Fruit fly (Drosophila melanogaster) whole organism, embryonic: Measurements from ENCODE around the gene CG34301.

Source experiments
- Abd-B ChIP-seq: fragments of 200-800 bp; sonication (Bioruptor generic); optimal IDR thresholded peaks from 2 replicates; lab custom pipeline; 2018; ENCODE audit warnings: missing biosample characterization, mild to moderate bottlenecking, missing genetic modification characterization, moderate library complexity
- Antp ChIP-seq: fragments of 200-800 bp; sonication (Bioruptor generic); optimal IDR thresholded peaks from 3 replicates; lab custom pipeline; 2016; ENCODE audit warnings: missing biosample characterization, missing genetic modification characterization
- BEAF-32 ChIP-seq: fragments of 200-800 bp; sonication (Bioruptor generic); optimal IDR thresholded peaks from 3 replicates; lab custom pipeline; 2017; ENCODE audit warnings: missing biosample characterization, missing genetic modification characterization, mild to moderate bottlenecking, moderate library complexity, missing genetic modification reagents
- C15 ChIP-seq: fragments of 200-800 bp; sonication (Bioruptor generic); IDR thresholded peaks from 3 replicates; pipeline ENCODE4 v1.3.6; 2022; ENCODE audit warnings: missing biosample characterization, missing genetic modification characterization
- CG10462 ChIP-seq: fragments of 200-800 bp; sonication (Bioruptor generic); optimal IDR thresholded peaks from 2 replicates; lab custom pipeline; 2016; ENCODE audit warnings: missing biosample characterization, missing genetic modification characterization
- CG10565 ChIP-seq: fragments of 200-800 bp; sonication (Bioruptor generic); optimal IDR thresholded peaks from 3 replicates; lab custom pipeline; 2016; ENCODE audit warnings: missing biosample characterization, mild to moderate bottlenecking, missing genetic modification characterization
- CG10654 ChIP-seq: fragments of 200-800 bp; sonication (Bioruptor generic); optimal IDR thresholded peaks from 2 replicates; lab custom pipeline; 2016; ENCODE audit warnings: missing biosample characterization, missing genetic modification characterization
- CG11247 ChIP-seq: fragments of 200-800 bp; sonication (Bioruptor generic); IDR thresholded peaks from 2 replicates; pipeline ENCODE4 v1.3.6; 2022; ENCODE audit warnings: missing biosample characterization, missing genetic modification characterization
- CG11723 ChIP-seq: fragments of 200-800 bp; sonication (Bioruptor generic); optimal IDR thresholded peaks from 2 replicates; lab custom pipeline; 2017; ENCODE audit warnings: missing biosample characterization, mild to moderate bottlenecking, missing genetic modification characterization
- CG14014 ChIP-seq: fragments of 200-800 bp; sonication (Bioruptor generic); IDR thresholded peaks from 2 replicates; pipeline ENCODE4 v1.3.6; 2022; ENCODE audit warnings: missing biosample characterization, missing genetic modification characterization
- CG1647 ChIP-seq: fragments of 200-800 bp; sonication (Bioruptor generic); optimal IDR thresholded peaks from 3 replicates; lab custom pipeline; 2016; ENCODE audit warnings: missing biosample characterization, missing genetic modification characterization
- CG17186 ChIP-seq: fragments of 200-800 bp; sonication (Bioruptor generic); optimal IDR thresholded peaks from 3 replicates; lab custom pipeline; 2017; ENCODE audit warnings: missing biosample characterization, missing genetic modification reagents, missing genetic modification characterization
- CG18011 ChIP-seq: fragments of 200-800 bp; sonication (Bioruptor generic); optimal IDR thresholded peaks from 2 replicates; lab custom pipeline; 2017; ENCODE audit warnings: missing biosample characterization, missing genetic modification characterization, mild to moderate bottlenecking, moderate library complexity, missing genotype
- CG2889 ChIP-seq: fragments of 200-800 bp; sonication (Bioruptor generic); IDR thresholded peaks from 3 replicates; pipeline ENCODE4 v1.3.6; 2022; ENCODE audit warnings: missing biosample characterization, missing genetic modification characterization
- CG30403 ChIP-seq: fragments of 200-800 bp; sonication (Bioruptor generic); optimal IDR thresholded peaks from 3 replicates; lab custom pipeline; 2016; ENCODE audit warnings: missing biosample characterization, missing genetic modification characterization
- CG31365 ChIP-seq: fragments of 200-800 bp; sonication (Bioruptor generic); optimal IDR thresholded peaks from 2 replicates; lab custom pipeline; 2018; ENCODE audit warnings: missing biosample characterization, mild to moderate bottlenecking, missing genetic modification characterization
- CG33213 ChIP-seq: fragments of 200-800 bp; sonication (Bioruptor generic); optimal IDR thresholded peaks from 3 replicates; lab custom pipeline; 2016; ENCODE audit warnings: missing biosample characterization, missing genetic modification characterization
- CG4820 ChIP-seq: fragments of 200-800 bp; sonication (Bioruptor generic); optimal IDR thresholded peaks from 3 replicates; lab custom pipeline; 2016; ENCODE audit warnings: missing biosample characterization, missing genetic modification characterization
- CG4854 ChIP-seq: fragments of 200-800 bp; sonication (Bioruptor generic); optimal IDR thresholded peaks from 2 replicates; lab custom pipeline; 2016; ENCODE audit warnings: missing biosample characterization, missing genetic modification characterization, inconsistent platforms
- CG8359 ChIP-seq: fragments of 200-800 bp; sonication (Bioruptor generic); optimal IDR thresholded peaks from 2 replicates; lab custom pipeline; 2017; ENCODE audit warnings: missing biosample characterization, mild to moderate bottlenecking, missing genetic modification characterization, borderline replicate concordance
- CG9609 ChIP-seq: fragments of 200-800 bp; sonication (Bioruptor generic); optimal IDR thresholded peaks from 3 replicates; lab custom pipeline; 2016; ENCODE audit warnings: missing biosample characterization, missing genetic modification characterization
- Camta ChIP-seq: fragments of 200-800 bp; sonication (Bioruptor generic); optimal IDR thresholded peaks from 2 replicates; lab custom pipeline; 2016; ENCODE audit warnings: missing biosample characterization, missing genetic modification characterization
- D19A ChIP-seq: fragments of 200-800 bp; optimal IDR thresholded peaks from 3 replicates; lab custom pipeline; 2019; ENCODE audit warnings: missing biosample characterization, mild to moderate bottlenecking, missing genetic modification characterization, moderate library complexity
- E2f2 ChIP-seq: fragments of 200-800 bp; sonication (Bioruptor generic); IDR thresholded peaks from 2 replicates; pipeline ENCODE4 v1.3.6; 2022; ENCODE audit warnings: missing biosample characterization, missing genetic modification characterization
- Eip74EF ChIP-seq, 2 experiments: fragments of 200-800 bp in 1 of 2; fragments of >200 bp in 1 of 2; sonication (Bioruptor generic) in 1 of 2; optimal IDR thresholded peaks; 2 replicates each; lab custom pipeline; 2017 to 2019; ENCODE audit warnings: missing biosample characterization in 2 of 2, missing genetic modification characterization in 2 of 2, mild to moderate bottlenecking in 1 of 2, moderate library complexity in 1 of 2
- Fer1 ChIP-seq: fragments of 200-800 bp; sonication (Bioruptor generic); optimal IDR thresholded peaks from 2 replicates; lab custom pipeline; 2017; ENCODE audit warnings: missing biosample characterization, mild to moderate bottlenecking, missing genetic modification characterization
- NC2α ChIP-seq: fragments of 200-800 bp; sonication (Bioruptor generic); optimal IDR thresholded peaks from 2 replicates; lab custom pipeline; 2016; ENCODE audit warnings: missing biosample characterization, missing genetic modification characterization
- NK7.1 ChIP-seq: fragments of 200-800 bp; sonication (Bioruptor generic); optimal IDR thresholded peaks from 3 replicates; lab custom pipeline; 2016; ENCODE audit warnings: missing biosample characterization, missing genetic modification characterization
- Optix ChIP-seq: fragments of 200-800 bp; sonication (Bioruptor generic); IDR thresholded peaks from 3 replicates; pipeline ENCODE4 v1.3.6; 2022; ENCODE audit warnings: missing biosample characterization, missing genetic modification characterization
- Pdp1 ChIP-seq, 2 experiments: fragments of 200-800 bp; sonication (Bioruptor generic); optimal IDR thresholded peaks; 3 replicates each; lab custom pipeline; 2016; ENCODE audit warnings: missing biosample characterization in 2 of 2, missing genetic modification characterization in 2 of 2, mild to moderate bottlenecking in 1 of 2, moderate library complexity in 1 of 2
- Sin3A ChIP-seq: fragments of >200 bp; optimal IDR thresholded peaks from 2 replicates; lab custom pipeline; 2018
- Spps ChIP-seq: fragments of 200-800 bp; sonication (Bioruptor generic); optimal IDR thresholded peaks from 2 replicates; lab custom pipeline; 2018; ENCODE audit warnings: missing biosample characterization, mild to moderate bottlenecking, missing genetic modification characterization
- bcd ChIP-seq: fragments of 200-800 bp; sonication (Bioruptor generic); optimal IDR thresholded peaks from 2 replicates; lab custom pipeline; 2017; ENCODE audit warnings: missing biosample characterization, mild to moderate bottlenecking, missing genetic modification characterization
- cad ChIP-seq: fragments of >200 bp; optimal IDR thresholded peaks from 2 replicates; lab custom pipeline; 2017; ENCODE audit warnings: missing biosample characterization, missing genetic modification characterization
- chinmo ChIP-seq: fragments of 200-800 bp; sonication (Bioruptor generic); IDR thresholded peaks from 4 replicates; pipeline ENCODE4 v1.3.6; 2022; ENCODE audit warnings: missing biosample characterization, missing genetic modification characterization; ENCODE audit not compliant: partially characterized antibody
- crp ChIP-seq, 2 experiments: fragments of 200-800 bp; sonication (Bioruptor generic); optimal IDR thresholded peaks; 2 replicates in 1 of 2; 3 replicates in 1 of 2; lab custom pipeline; 2017; ENCODE audit warnings: missing biosample characterization in 2 of 2, missing genetic modification characterization in 2 of 2, mild to moderate bottlenecking in 1 of 2, moderate library complexity in 1 of 2
- dmrt99B ChIP-seq: fragments of 200-800 bp; sonication (Bioruptor generic); optimal IDR thresholded peaks from 2 replicates; lab custom pipeline; 2018; ENCODE audit warnings: missing biosample characterization, mild to moderate bottlenecking, missing genetic modification characterization, moderate library complexity
- gt ChIP-seq: fragments of 200-800 bp; sonication (Bioruptor generic); IDR thresholded peaks from 2 replicates; pipeline ENCODE4 v1.3.6; 2022; ENCODE audit warnings: missing biosample characterization, missing genetic modification characterization
- jigr1 ChIP-seq: fragments of 200-800 bp; sonication (Bioruptor generic); IDR thresholded peaks from 3 replicates; pipeline ENCODE4 v1.3.6; 2022; ENCODE audit warnings: missing biosample characterization, missing genetic modification characterization
- lov ChIP-seq, 2 experiments: fragments of 200-800 bp in 1 of 2; fragments of >200 bp in 1 of 2; sonication (Bioruptor generic) in 1 of 2; IDR thresholded peaks in 1 of 2; optimal IDR thresholded peaks in 1 of 2; 2 replicates in 1 of 2; 3 replicates in 1 of 2; pipeline versions ENCODE4 v1.3.6 to Lab custom; 2017 to 2022; ENCODE audit warnings: missing biosample characterization in 1 of 2, missing genetic modification characterization in 1 of 2
- mld ChIP-seq: fragments of 200-800 bp; sonication (Bioruptor generic); IDR thresholded peaks from 3 replicates; pipeline ENCODE4 v1.3.6; 2022; ENCODE audit warnings: missing biosample characterization, missing genetic modification characterization; ENCODE audit not compliant: partially characterized antibody
- nau ChIP-seq: fragments of 200-800 bp; sonication (Bioruptor generic); optimal IDR thresholded peaks from 3 replicates; lab custom pipeline; 2017; ENCODE audit warnings: missing biosample characterization, mild to moderate bottlenecking, missing genetic modification characterization, missing genetic modification reagents
- p53 ChIP-seq: fragments of 200-800 bp; sonication (Bioruptor generic); optimal IDR thresholded peaks from 2 replicates; lab custom pipeline; 2016; ENCODE audit warnings: missing biosample characterization, missing genetic modification characterization
- rib ChIP-seq: fragments of 200-800 bp; sonication (Bioruptor generic); IDR thresholded peaks from 2 replicates; pipeline ENCODE4 v1.3.6; 2022; ENCODE audit warnings: missing biosample characterization, missing genetic modification characterization
- sc ChIP-seq, 3 experiments: fragments of >200 bp in 2 of 3; fragments of 200-800 bp in 1 of 3; sonication (Bioruptor generic) in 1 of 3; optimal IDR thresholded peaks; 2 replicates in 2 of 3; 3 replicates in 1 of 3; lab custom pipeline; 2017; ENCODE audit warnings: mild to moderate bottlenecking in 1 of 3, missing biosample characterization in 1 of 3, missing genetic modification characterization in 1 of 3, missing genetic modification reagents in 1 of 3
- seq ChIP-seq: fragments of 200-800 bp; sonication (Bioruptor generic); IDR thresholded peaks from 2 replicates; pipeline ENCODE4 v1.3.6; 2022; ENCODE audit warnings: missing biosample characterization, missing genetic modification characterization
- sna ChIP-seq: fragments of 200-800 bp; sonication (Bioruptor generic); IDR thresholded peaks from 2 replicates; pipeline ENCODE4 v1.3.6; 2022; ENCODE audit warnings: missing biosample characterization, missing genetic modification characterization; ENCODE audit not compliant: partially characterized antibody
- tin ChIP-seq: fragments of 200-800 bp; sonication (Bioruptor generic); optimal IDR thresholded peaks from 3 replicates; lab custom pipeline; 2016; ENCODE audit warnings: missing biosample characterization, missing genetic modification characterization

The CG34301 gene

DNA sequence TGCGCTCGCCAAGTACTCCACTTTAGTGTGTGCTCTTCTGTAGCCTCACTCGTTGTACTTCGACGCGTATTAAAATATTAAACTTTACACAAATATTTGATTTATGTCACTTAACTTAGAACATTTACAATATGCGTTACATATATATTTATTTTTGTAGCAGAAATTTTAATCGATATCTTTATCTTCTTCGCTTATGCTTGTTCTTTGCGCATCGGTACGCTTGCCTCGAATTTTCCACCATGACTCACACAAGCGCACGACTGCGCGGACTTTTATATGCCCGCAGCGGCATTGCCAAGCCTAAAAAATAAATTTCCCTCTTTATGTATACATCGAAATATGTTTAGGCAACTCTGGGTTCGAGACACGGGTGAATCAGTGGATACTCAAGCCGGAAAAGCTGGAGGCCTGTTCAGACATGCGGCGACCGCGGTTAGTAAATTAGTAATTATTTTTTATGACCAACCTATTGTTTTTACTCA lies 47.2 kb downstream of the CG34301 start, which contains the start of gene aqz (continued):
- peak; percentile 54; the same call in 1 of the 2 replicates for TF ChIP-seq seq (GFP tag; lab: Robert Waterston, UW)
- TF ChIP-seq CG8359 (GFP tag; lab: Kevin White, UChicago): no peak
- TF ChIP-seq CG30403: peak; percentile 63
- peak; percentile 23; the same call in 1 of the 2 replicates for TF ChIP-seq sna (GFP tag; lab: Robert Waterston, UW)
- TF ChIP-seq BEAF-32 (GFP tag; lab: Kevin White, UChicago): peak; percentile 72
- peak; percentile 69 for TF ChIP-seq Fer1
- no peak; the same call in 2 of the 3 replicates for TF ChIP-seq jigr1 (GFP tag; lab: Robert Waterston, UW)
- TF ChIP-seq gt (GFP tag; lab: Robert Waterston, UW): no peak
- peak; percentile 75; the same call in 2 of the 4 replicates for TF ChIP-seq chinmo (GFP tag; lab: Robert Waterston, UW)
- peak; percentile 66 to 74 for TF ChIP-seq Pdp1 (GFP tag; optimal IDR thresholded peaks at IDR 0.05; lab: Kevin White, UChicago)
- peak; percentile 39; the same call in 1 of the 3 replicates for TF ChIP-seq CG2889 (GFP tag; lab: Robert Waterston, UW)
- TF ChIP-seq Optix (GFP tag; lab: Robert Waterston, UW): no peak
- peak; percentile 73 for TF ChIP-seq CG11247 (GFP tag; lab: Robert Waterston, UW)
- TF ChIP-seq cad: peak; percentile 54
- 0 out of 3 replicates have a peak, but pooled peaks have one; percentile 34 for TF ChIP-seq C15 (GFP tag; lab: Robert Waterston, UW)
- peak; percentile 54 for TF ChIP-seq tin
- no peak for TF ChIP-seq dmrt99B (tag; lab: Kevin White, UChicago)
- TF ChIP-seq CG33213 (GFP tag; lab: Kevin White, UChicago): peak; percentile 92
- no peak for TF ChIP-seq CG1647 (GFP tag; lab: Kevin White, UChicago)
- TF ChIP-seq NC2α (GFP tag; lab: Kevin White, UChicago): peak; percentile 91
- TF ChIP-seq CG14014 (GFP tag; lab: Robert Waterston, UW): peak; percentile 60; the same call in 1 of the 2 replicates
- TF ChIP-seq Eip74EF (GFP tag; optimal IDR thresholded peaks at IDR 0.05; lab: Kevin White, UChicago): peak in 1 of 2 experiments; percentile 87
- TF ChIP-seq sc (optimal IDR thresholded peaks at IDR 0.05; lab: Kevin White, UChicago): no peak
- peak; percentile 11 for TF ChIP-seq sc (GFP tag; optimal IDR thresholded peaks at IDR 0.05; lab: Kevin White, UChicago)
- TF ChIP-seq CG9609 (GFP tag; lab: Kevin White, UChicago): peak; percentile 53
- TF ChIP-seq CG10654 (GFP tag; lab: Kevin White, UChicago): peak; percentile 18
- TF ChIP-seq Antp (GFP tag; lab: Kevin White, UChicago): peak; percentile 61
- no peak for TF ChIP-seq CG11723 (GFP tag; lab: Kevin White, UChicago)
- peak; percentile 64 for TF ChIP-seq D19A (tag; lab: Kevin White, UChicago)
- TF ChIP-seq Spps (tag; lab: Kevin White, UChicago): peak; percentile 8
- peak; percentile 66 for TF ChIP-seq bcd (GFP tag; lab: Kevin White, UChicago)
- peak; percentile 82 for TF ChIP-seq E2f2 (GFP tag; lab: Robert Waterston, UW)
- peak; percentile 77 for TF ChIP-seq Abd-B (GFP tag; lab: Kevin White, UChicago)
- peak; percentile 21 for TF ChIP-seq NK7.1 (GFP tag; lab: Kevin White, UChicago)
- peak; percentile 54 for TF ChIP-seq CG4854 (GFP tag; lab: Kevin White, UChicago)
- peak; percentile 69 for TF ChIP-seq CG17186 (GFP tag; lab: Kevin White, UChicago)
- no peak for TF ChIP-seq lov (optimal IDR thresholded peaks at IDR 0.05; lab: Kevin White, UChicago)
- TF ChIP-seq lov (GFP tag; IDR thresholded peaks at IDR 0.05; lab: Robert Waterston, UW): 0 out of 3 replicates have a peak, but pooled peaks have one; percentile 53
- peak; percentile 30 for TF ChIP-seq CG18011 (GFP tag; lab: Kevin White, UChicago)
- peak; percentile 69; the same call in 1 of the 3 replicates for TF ChIP-seq mld (GFP tag; lab: Robert Waterston, UW)
- TF ChIP-seq CG4820 (GFP tag; lab: Kevin White, UChicago): peak; percentile 25
- TF ChIP-seq CG10565: no peak
- peak; percentile 56 for TF ChIP-seq Camta (GFP tag; lab: Kevin White, UChicago)
- TF ChIP-seq p53 (GFP tag; lab: Kevin White, UChicago): peak; percentile 41
- TF ChIP-seq Sin3A (lab: Kevin White, UChicago): peak; percentile 48
- peak; percentile 54 for TF ChIP-seq CG31365 (tag; lab: Kevin White, UChicago)
- peak; percentile 83 for TF ChIP-seq rib (GFP tag; lab: Robert Waterston, UW)
- TF ChIP-seq nau: no peak
- TF ChIP-seq CG10462 (GFP tag; lab: Kevin White, UChicago): no peak
- peak in 1 of 2 experiments; percentile 51 for TF ChIP-seq crp (GFP tag; optimal IDR thresholded peaks at IDR 0.05; lab: Kevin White, UChicago)
